Worm (Caenorhabditis elegans) whole organism, L4 larva: Measurements from ENCODE around the gene anmt-2.
"Not testable (repeated sequence)": the region's sequence is repeated elsewhere in the genome, so short reads cannot be mapped to it uniquely, and the experiment has no call there.

Source experiments
- D1046.2 ChIP-seq: fragments of 200-800 bp; sonication (Bioruptor generic); IDR thresholded peaks from 2 replicates; pipeline ENCODE4 v1.3.6; 2022; ENCODE audit warnings: missing genetic modification characterization, missing compliant biosample characterization
- F10B5.3 ChIP-seq: sonication (generic microtip); optimal IDR thresholded peaks from 2 replicates; lab custom pipeline; 2016; ENCODE audit warnings: mild to moderate bottlenecking, missing genetic modification characterization, missing compliant biosample characterization
- F26F4.8 ChIP-seq: fragments of 200-800 bp; sonication (Bioruptor generic); conservative IDR thresholded peaks from 2 replicates; pipeline ENCODE4 v1.3.6; 2022; ENCODE audit warnings: missing genetic modification characterization, missing compliant biosample characterization
- F37D6.2 ChIP-seq: sonication (generic microtip); optimal IDR thresholded peaks from 2 replicates; lab custom pipeline; 2016; ENCODE audit warnings: mild to moderate bottlenecking, missing genetic modification characterization, missing compliant biosample characterization
- T20F7.1 ChIP-seq: fragments of 200-800 bp; sonication (Bioruptor generic); optimal IDR thresholded peaks from 2 replicates; lab custom pipeline; 2018; ENCODE audit warnings: mild to moderate bottlenecking, missing genetic modification characterization, missing compliant biosample characterization
- T26A8.4 ChIP-seq: fragments of 200-800 bp; sonication (Bioruptor generic); IDR thresholded peaks from 2 replicates; pipeline ENCODE4 v1.3.6; 2022; ENCODE audit warnings: missing genetic modification characterization, missing compliant biosample characterization
- Y48G9A.11 ChIP-seq: fragments of 200-800 bp; sonication (Bioruptor generic); IDR thresholded peaks from 2 replicates; pipeline ENCODE4 v1.3.6; 2022; ENCODE audit warnings: missing genetic modification reagents, missing genetic modification characterization, missing compliant biosample characterization
- Y5F2A.4 ChIP-seq: fragments of 200-800 bp; sonication (Bioruptor generic); optimal IDR thresholded peaks from 2 replicates; lab custom pipeline; 2018; ENCODE audit warnings: mild to moderate bottlenecking, missing genetic modification characterization, missing compliant biosample characterization
- Y75B8A.6 ChIP-seq: fragments of 200-800 bp; sonication (Bioruptor generic); IDR thresholded peaks from 2 replicates; pipeline ENCODE4 v1.3.6; 2022; ENCODE audit warnings: missing genetic modification reagents, missing genetic modification characterization, missing compliant biosample characterization
- ZK546.5 ChIP-seq, 2 experiments: sonication (generic microtip); optimal IDR thresholded peaks; 2 replicates each; lab custom pipeline; 2017; ENCODE audit warnings: missing biosample characterization in 2 of 2, missing genetic modification characterization in 2 of 2
- aha-1 ChIP-seq: fragments of 150-350 bp; peaks from one replicate; lab custom pipeline; 2014; ENCODE audit warnings: missing biosample characterization, missing genetic modification characterization
- ama-1 ChIP-seq: fragments of 150-350 bp; optimal IDR thresholded peaks from 2 replicates; lab custom pipeline; 2014; ENCODE audit warnings: inconsistent platforms, mixed read lengths
- ceh-20 ChIP-seq: fragments of 200-800 bp; sonication (Bioruptor generic); IDR thresholded peaks from 2 replicates; pipeline ENCODE4 v1.3.6; 2022; ENCODE audit warnings: missing genetic modification reagents, missing genetic modification characterization, missing compliant biosample characterization
- ctbp-1 ChIP-seq: fragments of 200-800 bp; sonication (Bioruptor generic); IDR thresholded peaks from 2 replicates; pipeline ENCODE4 v1.3.6; 2022; ENCODE audit warnings: missing genetic modification reagents, missing genetic modification characterization, missing compliant biosample characterization
- daf-16 ChIP-seq, 3 experiments: sonication (generic microtip); optimal IDR thresholded peaks; 2 replicates each; lab custom pipeline; 2016 to 2017; ENCODE audit warnings: missing genetic modification characterization in 3 of 3, missing genetic modification reagents in 3 of 3, mild to moderate bottlenecking in 2 of 3, missing compliant biosample characterization in 2 of 3, missing biosample characterization in 1 of 3, moderate library complexity in 1 of 3
- dmd-6 ChIP-seq: fragments of 200-800 bp; sonication (Bioruptor generic); IDR thresholded peaks from 2 replicates; pipeline ENCODE4 v1.3.6; 2022; ENCODE audit warnings: missing genetic modification reagents, missing genetic modification characterization, missing compliant biosample characterization
- dmd-8 ChIP-seq: fragments of 200-800 bp; sonication (Bioruptor generic); IDR thresholded peaks from 2 replicates; pipeline ENCODE4 v1.3.6; 2022; ENCODE audit warnings: missing genetic modification characterization, missing compliant biosample characterization
- dmd-9 ChIP-seq: fragments of 200-800 bp; sonication (Bioruptor generic); IDR thresholded peaks from 2 replicates; pipeline ENCODE4 v1.3.6; 2022; ENCODE audit warnings: missing genetic modification reagents, missing genetic modification characterization, missing compliant biosample characterization
- dve-1 ChIP-seq: sonication (generic microtip); optimal IDR thresholded peaks from 2 replicates; lab custom pipeline; 2017; ENCODE audit warnings: antibody characterized with exemption, mild to moderate bottlenecking, missing genetic modification characterization, missing compliant biosample characterization; ENCODE audit not compliant: insufficient read depth
- gei-8 ChIP-seq: fragments of 200-800 bp; sonication (Bioruptor generic); optimal IDR thresholded peaks from 2 replicates; lab custom pipeline; 2018; ENCODE audit warnings: mild to moderate bottlenecking, missing genetic modification characterization, missing compliant biosample characterization
- hif-1 ChIP-seq, 2 experiments: sonication (generic microtip); optimal IDR thresholded peaks; 2 replicates each; lab custom pipeline; 2016 to 2017; ENCODE audit warnings: missing compliant biosample characterization in 2 of 2, missing genetic modification characterization in 2 of 2, missing genetic modification reagents in 2 of 2, missing genotype in 2 of 2, mild to moderate bottlenecking in 1 of 2
- hlh-11 ChIP-seq: fragments of 200-800 bp; sonication (Bioruptor generic); optimal IDR thresholded peaks from 2 replicates; lab custom pipeline; 2018; ENCODE audit warnings: mild to moderate bottlenecking, missing genetic modification characterization, missing compliant biosample characterization
- hlh-30 ChIP-seq: sonication (generic microtip); optimal IDR thresholded peaks from 2 replicates; lab custom pipeline; 2017; ENCODE audit warnings: antibody characterized with exemption, mild to moderate bottlenecking, missing genetic modification characterization, missing compliant biosample characterization; ENCODE audit not compliant: insufficient read depth
- hmg-1.1 ChIP-seq: fragments of 200-800 bp; sonication (Bioruptor generic); IDR thresholded peaks from 2 replicates; pipeline ENCODE4 v1.3.6; 2022; ENCODE audit warnings: missing genetic modification reagents, missing genetic modification characterization, missing compliant biosample characterization
- lin-1 ChIP-seq: fragments of 200-800 bp; sonication (Bioruptor generic); IDR thresholded peaks from 2 replicates; pipeline ENCODE4 v1.3.6; 2022; ENCODE audit warnings: missing genetic modification reagents, missing genetic modification characterization, missing compliant biosample characterization
- lin-38 ChIP-seq: fragments of 200-800 bp; sonication (Bioruptor generic); IDR thresholded peaks from 2 replicates; pipeline ENCODE4 v1.3.6; 2022; ENCODE audit warnings: missing genetic modification reagents, missing genetic modification characterization, missing compliant biosample characterization
- lsy-2 ChIP-seq, 2 experiments: fragments of 150-350 bp in 1 of 2; sonication (generic microtip) in 1 of 2; optimal IDR thresholded peaks; 2 replicates each; lab custom pipeline; 2014 to 2017; ENCODE audit warnings: missing biosample characterization in 2 of 2, missing genetic modification characterization in 2 of 2
- mep-1 ChIP-seq: fragments of 150-350 bp; sonication (generic microtip); optimal IDR thresholded peaks from 3 replicates; lab custom pipeline; 2014; ENCODE audit warnings: missing biosample characterization, missing genetic modification characterization
- mes-2 ChIP-seq: sonication (generic microtip); optimal IDR thresholded peaks from 2 replicates; lab custom pipeline; 2016; ENCODE audit warnings: missing genotype, mild to moderate bottlenecking, missing genetic modification characterization, missing compliant biosample characterization; ENCODE audit not compliant: poor library complexity, severe bottlenecking
- mxl-3 ChIP-seq: fragments of 200-800 bp; sonication (Bioruptor generic); optimal IDR thresholded peaks from 2 replicates; lab custom pipeline; 2018; ENCODE audit warnings: mild to moderate bottlenecking, missing genetic modification characterization, missing compliant biosample characterization
- nhr-10 ChIP-seq: fragments of 150-350 bp; optimal IDR thresholded peaks from 2 replicates; lab custom pipeline; 2014; ENCODE audit warnings: missing biosample characterization, missing genetic modification characterization
- nhr-102 ChIP-seq: sonication (generic microtip); optimal IDR thresholded peaks from 2 replicates; lab custom pipeline; 2016; ENCODE audit warnings: mild to moderate bottlenecking, missing genetic modification characterization, moderate library complexity, missing compliant biosample characterization
- nhr-28 ChIP-seq: fragments of 150-350 bp; optimal IDR thresholded peaks from 2 replicates; lab custom pipeline; 2014; ENCODE audit warnings: missing biosample characterization, missing genetic modification characterization
- nhr-42 ChIP-seq: fragments of 200-800 bp; sonication (Bioruptor generic); IDR thresholded peaks from 2 replicates; pipeline ENCODE4 v1.3.6; 2022; ENCODE audit warnings: missing genetic modification characterization, missing compliant biosample characterization
- nhr-48 ChIP-seq: sonication (generic microtip); optimal IDR thresholded peaks from 2 replicates; lab custom pipeline; 2016; ENCODE audit warnings: mild to moderate bottlenecking, missing genetic modification characterization, missing compliant biosample characterization
- pha-4 ChIP-seq, 2 experiments: fragments of 150-350 bp in 1 of 2; fragments of 200-800 bp in 1 of 2; sonication (Bioruptor generic) in 1 of 2; IDR thresholded peaks in 1 of 2; optimal IDR thresholded peaks in 1 of 2; 2 replicates each; pipeline versions ENCODE4 v1.3.6 to Lab custom; 2014 to 2022; ENCODE audit warnings: missing genetic modification characterization in 2 of 2, missing genetic modification reagents in 2 of 2, missing biosample characterization in 1 of 2, missing compliant biosample characterization in 1 of 2
- pqm-1 ChIP-seq: sonication (generic microtip); optimal IDR thresholded peaks from 2 replicates; lab custom pipeline; 2017; ENCODE audit warnings: missing biosample characterization, missing genetic modification characterization
- rbr-2 ChIP-seq: sonication (generic microtip); optimal IDR thresholded peaks from 2 replicates; lab custom pipeline; 2016; ENCODE audit warnings: missing genotype, missing genetic modification characterization, missing compliant biosample characterization
- saeg-2 ChIP-seq: fragments of 200-800 bp; sonication (Bioruptor generic); IDR thresholded peaks from 2 replicates; pipeline ENCODE4 v1.3.6; 2022; ENCODE audit warnings: missing genetic modification reagents, missing genetic modification characterization, missing compliant biosample characterization
- sdz-12 ChIP-seq: fragments of 200-800 bp; sonication (Bioruptor generic); optimal IDR thresholded peaks from 2 replicates; lab custom pipeline; 2018; ENCODE audit warnings: mild to moderate bottlenecking, missing genetic modification characterization, missing compliant biosample characterization
- set-16 ChIP-seq: fragments of 200-800 bp; sonication (Bioruptor generic); IDR thresholded peaks from 2 replicates; pipeline ENCODE4 v1.3.6; 2022; ENCODE audit warnings: missing genetic modification reagents, missing genetic modification characterization, missing compliant biosample characterization
- spr-1 ChIP-seq: sonication (generic microtip); optimal IDR thresholded peaks from 2 replicates; lab custom pipeline; 2016; ENCODE audit warnings: mild to moderate bottlenecking, missing genetic modification characterization, missing compliant biosample characterization
- spr-3 ChIP-seq: fragments of 200-800 bp; sonication (Bioruptor generic); optimal IDR thresholded peaks from 2 replicates; lab custom pipeline; 2018; ENCODE audit warnings: mild to moderate bottlenecking, missing genetic modification characterization, missing compliant biosample characterization
- unc-62 ChIP-seq, 3 experiments: fragments of 150-350 bp in 1 of 3; sonication (generic microtip); optimal IDR thresholded peaks in 2 of 3; peaks in 1 of 3; 1 replicate in 1 of 3; 2 replicates in 2 of 3; lab custom pipeline; 2014 to 2017; ENCODE audit warnings: missing biosample characterization in 3 of 3, missing genetic modification characterization in 3 of 3, missing genetic modification reagents in 3 of 3, missing genotype in 1 of 3

The anmt-2 gene

DNA sequence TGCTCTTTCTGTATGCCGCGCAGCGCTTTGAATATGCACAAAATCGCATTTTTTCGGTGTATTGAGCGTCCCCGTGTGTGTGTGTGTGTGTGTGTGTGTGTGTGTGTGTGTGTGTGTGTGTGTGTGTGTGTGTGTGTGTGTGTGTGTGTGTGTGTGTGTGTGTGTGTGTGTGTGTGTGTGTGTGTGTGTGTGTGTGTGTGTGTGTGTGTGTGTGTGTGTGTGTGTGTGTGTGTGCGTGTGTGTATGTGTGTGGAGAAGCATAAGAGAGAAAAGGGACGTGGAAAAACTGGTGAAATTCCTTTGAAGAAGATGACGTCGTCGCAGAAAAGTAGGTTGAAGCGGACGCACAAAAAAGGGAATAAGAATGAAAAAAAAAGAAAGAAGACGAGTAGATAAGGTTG is 24.2 kb downstream of the anmt-2 start:
- TF ChIP-seq pha-4 (GFP tag; IDR thresholded peaks at IDR 0.05; lab: Robert Waterston, UW): peak; percentile 57; the same call in 1 of the 2 replicates
- TF ChIP-seq pha-4, unc-62 (tag; optimal IDR thresholded peaks at IDR 0.05; lab: Kevin White, UChicago): not testable (repeated sequence)
- peak; percentile 84 for TF ChIP-seq dve-1 (tag; lab: Kevin White, UChicago)
- peak; percentile 7 for TF ChIP-seq Y5F2A.4 (GFP tag; lab: Kevin White, UChicago)
- TF ChIP-seq hlh-30 (tag; lab: Kevin White, UChicago): peak; percentile 46
- peak; percentile 49 for TF ChIP-seq dmd-6 (GFP tag; lab: Robert Waterston, UW)
- peak; percentile 86; the same call in 1 of the 2 replicates for TF ChIP-seq ctbp-1
- peak in 1 of 2 experiments; percentile 11 for TF ChIP-seq unc-62 (GFP tag; optimal IDR thresholded peaks at IDR 0.05 in 1 of 2; lab: Kevin White, UChicago)
- 0 out of 2 replicates have a peak, but pooled peaks have one; percentile 18 for TF ChIP-seq T26A8.4 (GFP tag; lab: Robert Waterston, UW)
- peak; percentile 3 for TF ChIP-seq spr-1 (tag; lab: Kevin White, UChicago)
- TF ChIP-seq hif-1 (tag; optimal IDR thresholded peaks at IDR 0.05; lab: Kevin White, UChicago): peak in 1 of 2 experiments; percentile 87
- TF ChIP-seq spr-3: peak; percentile 64
- peak; percentile 74 for TF ChIP-seq mep-1 (tag; lab: Kevin White, UChicago)
- peak; percentile 75 for TF ChIP-seq ceh-20 (GFP tag; lab: Robert Waterston, UW)
- TF ChIP-seq gei-8: peak; percentile 54
- TF ChIP-seq mxl-3 (GFP tag; lab: Kevin White, UChicago): peak; percentile 70
- TF ChIP-seq rbr-2 (tag; lab: Kevin White, UChicago): peak; percentile 90
- peak; percentile 51 for TF ChIP-seq set-16
- peak; percentile 2 to 4 for TF ChIP-seq lsy-2 (tag; optimal IDR thresholded peaks at IDR 0.05; lab: Kevin White, UChicago)
- TF ChIP-seq hlh-11 (tag; lab: Kevin White, UChicago): peak; percentile 83
- peak; percentile 78 for TF ChIP-seq F37D6.2 (tag; lab: Kevin White, UChicago)
- TF ChIP-seq nhr-102 (tag; lab: Kevin White, UChicago): peak; percentile 17
- peak; percentile 36; the same call in 1 of the 2 replicates for TF ChIP-seq lin-38 (GFP tag; lab: Robert Waterston, UW)
- peak; percentile 10 for TF ChIP-seq F10B5.3 (tag; lab: Kevin White, UChicago)
- peak; percentile 26; the same call in 1 of the 2 replicates for TF ChIP-seq nhr-42 (GFP tag; lab: Robert Waterston, UW)
- TF ChIP-seq T20F7.1 (GFP tag; lab: Kevin White, UChicago): peak; percentile 67
- TF ChIP-seq dmd-9: peak; percentile 29; the same call in 1 of the 2 replicates
- TF ChIP-seq hmg-1.1: peak; percentile 72
- peak; percentile 96 for TF ChIP-seq aha-1
- peak; percentile 40; the same call in 1 of the 2 replicates for TF ChIP-seq dmd-8 (GFP tag; lab: Robert Waterston, UW)

ce11 chrIII:6132068-6132467 is 25.5 kb downstream of the anmt-2 start:
- TF ChIP-seq dmd-6 (GFP tag; lab: Robert Waterston, UW) (peak; percentile 16; the same call in 1 of the 2 replicates), pqm-1 (tag; lab: Kevin White, UChicago) (no peak), ZK546.5 (tag; optimal IDR thresholded peaks at IDR 0.05; lab: Kevin White, UChicago) (no peak), nhr-28 (peak; percentile 29), nhr-48 (tag; lab: Kevin White, UChicago) (peak; percentile 7), sdz-12 (GFP tag; lab: Kevin White, UChicago) (no peak), lsy-2 (tag; optimal IDR thresholded peaks at IDR 0.05; lab: Kevin White, UChicago) (no peak), unc-62 (GFP tag; optimal IDR thresholded peaks at IDR 0.05 in 1 of 2; lab: Kevin White, UChicago) (peak in 1 of 2 experiments; percentile 36), unc-62 (tag; optimal IDR thresholded peaks at IDR 0.05; lab: Kevin White, UChicago) (no peak)
- TF ChIP-seq, all 104 proteins: peak for 4

- no peak for TF ChIP-seq F37D6.2 (tag; lab: Kevin White, UChicago)
- peak; percentile 11 for TF ChIP-seq Y5F2A.4 (GFP tag; lab: Kevin White, UChicago)
- TF ChIP-seq ama-1 (lab: Kevin White, UChicago): peak; percentile 41
- no peak for TF ChIP-seq F26F4.8
- peak; percentile 45 for TF ChIP-seq lin-38 (GFP tag; lab: Robert Waterston, UW)
- TF ChIP-seq lin-1: no peak
- no peak for TF ChIP-seq ceh-20 (GFP tag; lab: Robert Waterston, UW)
- peak in 1 of 2 experiments; percentile 39 for TF ChIP-seq daf-16 (GFP tag; optimal IDR thresholded peaks at IDR 0.05; lab: Kevin White, UChicago)
- TF ChIP-seq daf-16 (tag; optimal IDR thresholded peaks at IDR 0.05; lab: Kevin White, UChicago): no peak
- TF ChIP-seq nhr-10: no peak
- 0 out of 2 replicates have a peak, but pooled peaks have one; percentile 37 for TF ChIP-seq Y75B8A.6 (GFP tag; lab: Robert Waterston, UW)
- TF ChIP-seq Y48G9A.11: peak; percentile 64; the same call in 1 of the 2 replicates
- no peak for TF ChIP-seq saeg-2 (GFP tag; lab: Robert Waterston, UW)
- TF ChIP-seq mes-2: peak; percentile 15
- TF ChIP-seq D1046.2 (GFP tag; lab: Robert Waterston, UW): 0 out of 2 replicates have a peak, but pooled peaks have one; percentile 57
Observed at ce11 chrIII:6123647-6124046, 33.9 kb downstream of the anmt-2 start.
